Worm (Caenorhabditis elegans): ENCODE measurements around the gene K10D11.2.

DNA sequence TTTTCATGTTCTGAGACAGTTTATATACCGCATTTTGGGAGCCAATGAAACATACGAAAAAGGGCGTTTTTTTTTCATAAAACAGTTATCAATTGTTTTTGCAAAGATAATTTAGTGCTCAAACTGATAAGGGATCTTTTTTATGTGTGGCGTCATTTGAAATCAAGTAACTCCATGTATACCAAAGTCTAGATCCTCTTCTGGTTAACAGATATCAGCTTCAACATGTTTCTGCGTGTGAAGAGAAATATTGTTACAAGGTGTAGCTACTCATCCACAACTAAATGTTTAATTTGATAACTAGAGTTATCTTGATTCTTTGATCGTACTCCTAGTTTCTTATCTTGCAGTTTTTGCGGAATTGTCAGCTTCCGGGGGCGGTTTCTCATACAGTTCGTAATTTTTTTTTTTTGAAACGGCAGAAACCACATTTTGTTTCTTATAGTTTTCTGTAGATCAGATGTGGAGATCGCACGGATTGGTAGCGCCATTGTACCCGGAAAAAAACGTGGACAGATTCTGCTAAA is 6.7 kb upstream of the K10D11.2 start:
- TF ChIP-seq sea-1 (GFP tag; conservative IDR thresholded peaks at IDR 0.05) (no peak), flt-1 (GFP tag; IDR thresholded peaks at IDR 0.05) (no peak), scrt-1 (GFP tag; IDR thresholded peaks at IDR 0.05) (no peak), ceh-36 (tag; optimal IDR thresholded peaks at IDR 0.05) (no peak), hmbx-1 (tag; optimal IDR thresholded peaks at IDR 0.05) (no peak), hnd-1 (tag; optimal IDR thresholded peaks at IDR 0.05) (no peak), F13C5.2 (tag; optimal IDR thresholded peaks at IDR 0.05) (no peak), ama-1 (optimal IDR thresholded peaks at IDR 0.05) (no peak), hmg-4 (GFP tag; optimal IDR thresholded peaks at IDR 0.05) (no peak), ceh-13 (GFP tag; optimal IDR thresholded peaks at IDR 0.05) (no peak), tbx-11 (GFP tag; IDR thresholded peaks at IDR 0.05) (no peak), B0310.2 (tag; optimal IDR thresholded peaks at IDR 0.05) (no peak)

Data from whole organism, early embryonic.